Fruit fly (Drosophila melanogaster) whole organism, wandering third instar larva: ENCODE results near the gene CG31463.

Experiments
- Abd-B ChIP-seq: fragments of >200 bp; optimal IDR thresholded peaks from 2 replicates; lab custom pipeline; 2017; ENCODE audit warnings: missing biosample characterization, missing genetic modification characterization
- CG32264 ChIP-seq: fragments of 200-800 bp; sonication (Bioruptor generic); optimal IDR thresholded peaks from 2 replicates; lab custom pipeline; 2016; ENCODE audit warnings: missing biosample characterization, missing genetic modification characterization
- CG9705 ChIP-seq: fragments of 200-800 bp; sonication (Bioruptor generic); optimal IDR thresholded peaks from 2 replicates; lab custom pipeline; 2018; ENCODE audit warnings: missing biosample characterization, mild to moderate bottlenecking, missing genetic modification characterization
- CrebA ChIP-seq: fragments of 200-800 bp; sonication (Bioruptor generic); optimal IDR thresholded peaks from 2 replicates; lab custom pipeline; 2016; ENCODE audit warnings: missing biosample characterization, mild to moderate bottlenecking, missing genetic modification characterization, borderline replicate concordance
- Dfd ChIP-seq: fragments of >200 bp; optimal IDR thresholded peaks from 2 replicates; lab custom pipeline; 2017; ENCODE audit warnings: missing biosample characterization, missing genetic modification characterization
- Dif ChIP-seq: fragments of 200-275, 200-300 bp; sonication (Bioruptor generic); optimal IDR thresholded peaks from 2 replicates; lab custom pipeline; 2018; ENCODE audit warnings: missing biosample characterization, missing genetic modification characterization; ENCODE audit not compliant: partially characterized antibody
- GATAd ChIP-seq: sonication (Bioruptor generic); optimal IDR thresholded peaks from 2 replicates; lab custom pipeline; 2016; ENCODE audit warnings: missing biosample characterization, missing genetic modification characterization
- HLH106 ChIP-seq: fragments of 200-800 bp; optimal IDR thresholded peaks from 3 replicates; lab custom pipeline; 2019; ENCODE audit warnings: missing biosample characterization, mild to moderate bottlenecking, missing genetic modification characterization, moderate library complexity
- Hnf4 ChIP-seq: fragments of 200-800 bp; sonication (Bioruptor generic); optimal IDR thresholded peaks from 2 replicates; lab custom pipeline; 2016; ENCODE audit warnings: missing biosample characterization, mild to moderate bottlenecking, missing genetic modification characterization
- Hr78 ChIP-seq: fragments of >200 bp; optimal IDR thresholded peaks from 2 replicates; lab custom pipeline; 2017; ENCODE audit warnings: missing biosample characterization, missing genetic modification characterization
- Hr83 ChIP-seq: fragments of 200-300 bp; sonication (Bioruptor generic); optimal IDR thresholded peaks from 2 replicates; lab custom pipeline; 2016; ENCODE audit warnings: missing biosample characterization, mild to moderate bottlenecking, missing genetic modification characterization, moderate library complexity; ENCODE audit not compliant: poor library complexity, severe bottlenecking
- Jra ChIP-seq: sonication (Bioruptor generic); optimal IDR thresholded peaks from 2 replicates; lab custom pipeline; 2016; ENCODE audit warnings: missing biosample characterization, missing genetic modification characterization
- Mio ChIP-seq: sonication (Bioruptor generic); optimal IDR thresholded peaks from 2 replicates; lab custom pipeline; 2016; ENCODE audit warnings: missing biosample characterization, missing genetic modification characterization
- Myc ChIP-seq: fragments of >200 bp; optimal IDR thresholded peaks from 2 replicates; lab custom pipeline; 2017
- N ChIP-seq: fragments of >200 bp; optimal IDR thresholded peaks from 2 replicates; lab custom pipeline; 2018; ENCODE audit warnings: missing biosample characterization, missing external identifiers, missing genetic modification characterization
- OdsH ChIP-seq: fragments of 200-800 bp; sonication (Bioruptor generic); optimal IDR thresholded peaks from 2 replicates; lab custom pipeline; 2016; ENCODE audit warnings: missing biosample characterization, mild to moderate bottlenecking, missing genetic modification characterization
- Vsx2 ChIP-seq: fragments of 200-300, 225-300 bp; sonication (Bioruptor generic); optimal IDR thresholded peaks from 2 replicates; lab custom pipeline; 2018; ENCODE audit warnings: missing biosample characterization, missing genetic modification characterization; ENCODE audit not compliant: partially characterized antibody
- br ChIP-seq: fragments of 200-800 bp; sonication (Bioruptor generic); optimal IDR thresholded peaks from 2 replicates; lab custom pipeline; 2016; ENCODE audit warnings: missing biosample characterization, missing genetic modification characterization
- dl ChIP-seq, 2 experiments: fragments of 175-275, 200-275 bp in 1 of 2; fragments of 200-275 bp in 1 of 2; sonication (Bioruptor generic); optimal IDR thresholded peaks; lab custom pipeline; 2018; ENCODE audit warnings: mild to moderate bottlenecking in 2 of 2, missing biosample characterization in 2 of 2, missing genetic modification characterization in 2 of 2, moderate library complexity in 2 of 2; ENCODE audit not compliant: partially characterized antibody in 2 of 2, insufficient read depth in 1 of 2
- dmrt93B ChIP-seq: fragments of 200-800 bp; sonication (Bioruptor generic); optimal IDR thresholded peaks from 2 replicates; lab custom pipeline; 2018; ENCODE audit warnings: missing biosample characterization, mild to moderate bottlenecking, missing genetic modification characterization
- dsf ChIP-seq: sonication (Bioruptor generic); optimal IDR thresholded peaks from 2 replicates; lab custom pipeline; 2016; ENCODE audit warnings: missing biosample characterization, missing genetic modification characterization, borderline replicate concordance
- ey ChIP-seq: fragments of 200-800 bp; sonication (Bioruptor generic); optimal IDR thresholded peaks from 2 replicates; lab custom pipeline; 2016; ENCODE audit warnings: missing biosample characterization, missing genetic modification characterization
- foxo ChIP-seq, 2 experiments: fragments of 200-800 bp; sonication (Bioruptor generic); optimal IDR thresholded peaks; 2 replicates in 1 of 2; 3 replicates in 1 of 2; lab custom pipeline; 2016 to 2017; ENCODE audit warnings: missing biosample characterization in 2 of 2, missing genetic modification characterization in 2 of 2
- fru ChIP-seq: fragments of 200-800 bp; sonication (Bioruptor generic); optimal IDR thresholded peaks from 3 replicates; lab custom pipeline; 2016; ENCODE audit warnings: missing biosample characterization, mild to moderate bottlenecking, missing genetic modification characterization
- h ChIP-seq: fragments of 200-800 bp; sonication (Bioruptor generic); optimal IDR thresholded peaks from 3 replicates; lab custom pipeline; 2016; ENCODE audit warnings: missing biosample characterization, mild to moderate bottlenecking, missing genetic modification characterization
- lola ChIP-seq: fragments of >200 bp; optimal IDR thresholded peaks from 2 replicates; lab custom pipeline; 2017; ENCODE audit warnings: missing biosample characterization, missing genetic modification characterization
- pan ChIP-seq: fragments of >200 bp; optimal IDR thresholded peaks from 2 replicates; lab custom pipeline; 2017
- psq ChIP-seq: fragments of 200-800 bp; sonication (Bioruptor generic); optimal IDR thresholded peaks from 3 replicates; lab custom pipeline; 2017; ENCODE audit warnings: missing biosample characterization, mild to moderate bottlenecking, missing genetic modification characterization, moderate library complexity
- rgr ChIP-seq: fragments of 200-800 bp; sonication (Bioruptor generic); optimal IDR thresholded peaks from 3 replicates; lab custom pipeline; 2016; ENCODE audit warnings: missing biosample characterization, mild to moderate bottlenecking, missing genetic modification characterization
- sage ChIP-seq: fragments of 200-800 bp; sonication (Bioruptor generic); optimal IDR thresholded peaks from 2 replicates; lab custom pipeline; 2016; ENCODE audit warnings: missing biosample characterization, mild to moderate bottlenecking, missing genetic modification characterization
- sv ChIP-seq: fragments of 200-800 bp; sonication (Bioruptor generic); optimal IDR thresholded peaks from 3 replicates; lab custom pipeline; 2016; ENCODE audit warnings: missing biosample characterization, missing genetic modification characterization
- tai ChIP-seq: sonication (Bioruptor generic); optimal IDR thresholded peaks from 2 replicates; lab custom pipeline; 2016; ENCODE audit warnings: missing biosample characterization, missing genetic modification characterization
- usp ChIP-seq: fragments of >200 bp; optimal IDR thresholded peaks from 2 replicates; lab custom pipeline; 2017; ENCODE audit warnings: missing biosample characterization, missing genetic modification characterization

The CG31463 gene

DNA sequence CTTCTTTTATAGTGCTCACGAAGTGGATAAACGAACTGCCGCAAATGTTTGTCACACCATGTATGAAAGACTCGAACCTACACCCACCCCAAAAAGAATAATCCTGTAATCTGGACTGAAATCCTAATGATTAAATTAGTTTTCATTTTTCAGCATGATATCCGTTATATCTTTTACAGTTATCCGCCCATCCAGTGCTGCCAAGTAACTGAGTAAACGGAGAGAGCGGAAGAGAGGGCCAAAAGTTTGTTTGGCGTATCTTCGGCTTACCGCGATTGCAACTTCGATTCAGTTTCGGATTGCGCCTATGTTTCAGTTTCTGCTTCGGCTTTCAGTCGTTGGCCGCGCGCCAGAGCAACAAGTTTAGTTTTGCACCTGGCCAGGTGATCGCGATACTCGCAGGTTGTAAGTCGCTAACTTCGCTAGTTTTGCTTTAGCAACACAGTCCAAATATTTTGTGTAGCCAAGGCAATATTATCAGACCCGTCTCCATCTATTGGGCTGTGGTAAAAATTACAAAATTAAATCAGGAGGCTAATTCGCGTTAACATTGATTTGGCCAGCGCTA, 41.9 kb upstream of the CG31463 start, which contains the start of gene mtg:
TSS of gene mtg (plus strand) at position 332 of the 568 bp plus-strand sequence.
- no peak for TF ChIP-seq fru

- TF ChIP-seq Hnf4 (no peak), fru (no peak)
These were observed 40.6 kb upstream of the CG31463 start for dm6 chr3R:8251532-8251931.

DNA sequence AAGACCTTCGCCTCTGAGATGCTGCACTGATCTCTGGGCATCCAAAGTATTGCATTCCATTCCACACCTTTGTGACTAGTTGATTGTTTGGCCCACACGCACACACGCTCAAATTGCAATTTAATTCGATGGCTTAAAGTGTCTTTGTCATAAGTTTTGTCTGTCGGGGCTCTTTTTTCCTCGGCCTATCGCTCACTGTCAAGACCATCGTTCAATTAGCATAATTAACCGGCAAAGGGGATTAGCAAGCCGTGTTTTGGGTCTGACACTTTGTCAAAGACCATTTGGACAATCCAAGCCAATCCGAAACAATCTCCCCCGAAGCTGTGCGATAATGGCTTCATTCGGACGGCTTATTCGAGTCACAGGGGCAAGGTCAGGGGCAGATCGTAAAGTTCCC, 37.8 kb upstream of the CG31463 start:
- TF ChIP-seq Mio (GFP tag; lab: Kevin White, UChicago), result no peak
- TF ChIP-seq dl (GFP tag; optimal IDR thresholded peaks at IDR 0.05; lab: Kevin White, UChicago; ENCODE audit: insufficient read depth in 1 of 2, partially characterized antibody in 2 of 2), result no peak
- no peak for TF ChIP-seq h (GFP tag; lab: Kevin White, UChicago)
- no peak for TF ChIP-seq rgr (GFP tag; lab: Kevin White, UChicago)
- no peak for TF ChIP-seq dsf
- TF ChIP-seq CG9705 (GFP tag; lab: Kevin White, UChicago), result no peak
- TF ChIP-seq OdsH (GFP tag; lab: Kevin White, UChicago), result no peak
- TF ChIP-seq, all 38 proteins: peak for 0

dm6 chr3R:8256040-8256439, 36.1 kb upstream of the CG31463 start:
- TF ChIP-seq ey (GFP tag; lab: Kevin White, UChicago) (no peak), Vsx2 (GFP tag; lab: Kevin White, UChicago) (no peak), Hr78 (GFP tag; lab: Kevin White, UChicago) (no peak), h (GFP tag; lab: Kevin White, UChicago) (no peak), Dif (GFP tag; lab: Kevin White, UChicago) (no peak), Dfd (GFP tag; lab: Kevin White, UChicago) (no peak), Abd-B (GFP tag; lab: Kevin White, UChicago) (no peak), foxo (GFP tag; optimal IDR thresholded peaks at IDR 0.05; lab: Kevin White, UChicago) (no peak), tai (no peak), dl (GFP tag; optimal IDR thresholded peaks at IDR 0.05; lab: Kevin White, UChicago; ENCODE audit: insufficient read depth in 1 of 2, partially characterized antibody in 2 of 2) (no peak), pan (lab: Kevin White, UChicago) (no peak), CG32264 (GFP tag; lab: Kevin White, UChicago) (no peak), Hnf4 (no peak), HLH106 (tag; lab: Kevin White, UChicago) (no peak), Hr83 (no peak), Jra (GFP tag; lab: Kevin White, UChicago) (no peak), usp (GFP tag; lab: Kevin White, UChicago) (no peak), rgr (GFP tag; lab: Kevin White, UChicago) (no peak)

DNA sequence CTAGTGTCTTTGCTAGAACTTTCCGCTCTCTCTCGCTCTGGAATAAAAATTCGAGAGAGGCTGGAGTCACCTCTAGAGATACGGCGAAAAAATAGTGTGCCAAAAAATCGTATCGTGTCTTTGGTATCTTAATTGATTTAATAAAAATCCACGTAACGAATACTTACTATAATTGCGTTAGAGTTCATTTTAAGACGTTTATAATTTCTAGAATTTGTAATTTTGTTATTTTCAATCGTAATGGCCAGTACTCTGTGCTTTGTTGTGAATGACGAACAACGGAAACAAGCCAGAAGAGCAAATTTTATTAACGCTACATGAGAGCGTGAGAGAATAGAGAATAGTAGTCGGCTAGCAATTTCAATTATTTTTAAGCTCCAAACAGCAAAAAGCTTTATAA, 30.5 kb upstream of the CG31463 start:
- TF ChIP-seq N (GFP tag; lab: Kevin White, UChicago), result no peak
- no peak for TF ChIP-seq foxo (GFP tag; optimal IDR thresholded peaks at IDR 0.05; lab: Kevin White, UChicago)
- peak; percentile 17 for TF ChIP-seq Vsx2 (GFP tag; lab: Kevin White, UChicago)
- TF ChIP-seq pan (lab: Kevin White, UChicago), result no peak

- TF ChIP-seq Abd-B (GFP tag; lab: Kevin White, UChicago), result no peak
- no peak for TF ChIP-seq Hnf4
- TF ChIP-seq OdsH (GFP tag; lab: Kevin White, UChicago), result peak; percentile 73
- TF ChIP-seq br (GFP tag; lab: Kevin White, UChicago), result peak; percentile 49
- no peak for TF ChIP-seq Myc
- peak; percentile 73 for TF ChIP-seq Hr83
- TF ChIP-seq Hr78 (GFP tag; lab: Kevin White, UChicago), result no peak
- TF ChIP-seq lola (GFP tag; lab: Kevin White, UChicago), result no peak
- peak; percentile 77 for TF ChIP-seq psq (GFP tag; lab: Kevin White, UChicago)
- TF ChIP-seq GATAd (GFP tag; lab: Kevin White, UChicago), result peak; percentile 8
- no peak for TF ChIP-seq Dif (GFP tag; lab: Kevin White, UChicago)
- TF ChIP-seq N (GFP tag; lab: Kevin White, UChicago), result no peak
- TF ChIP-seq ey (GFP tag; lab: Kevin White, UChicago), result peak; percentile 69
- no peak for TF ChIP-seq Dfd (GFP tag; lab: Kevin White, UChicago)
- TF ChIP-seq foxo (GFP tag; optimal IDR thresholded peaks at IDR 0.05; lab: Kevin White, UChicago), result peak in 1 of 2 experiments; percentile 89
- TF ChIP-seq dmrt93B (GFP tag; lab: Kevin White, UChicago), result peak; percentile 83
- TF ChIP-seq HLH106 (tag; lab: Kevin White, UChicago), result peak; percentile 87
- peak; percentile 39 for TF ChIP-seq dsf
- TF ChIP-seq rgr (GFP tag; lab: Kevin White, UChicago), result peak; percentile 74
- TF ChIP-seq sage (GFP tag; lab: Kevin White, UChicago), result no peak
- no peak for TF ChIP-seq usp (GFP tag; lab: Kevin White, UChicago)
- TF ChIP-seq sv (GFP tag; lab: Kevin White, UChicago), result peak; percentile 55
- TF ChIP-seq pan (lab: Kevin White, UChicago), result no peak
- TF ChIP-seq fru, result peak; percentile 74
- no peak for TF ChIP-seq tai
- no peak for TF ChIP-seq CrebA (GFP tag; lab: Kevin White, UChicago)
- TF ChIP-seq dl (GFP tag; optimal IDR thresholded peaks at IDR 0.05; lab: Kevin White, UChicago; ENCODE audit: insufficient read depth in 1 of 2, partially characterized antibody in 2 of 2), result no peak
These were observed 27.6 kb upstream of the CG31463 start, which contains the start of the genes RPA1 and Mcm2 for dm6 chr3R:8264302-8265080. Gene RPA1, minus strand, starts transcription at chr3R:8264451. Gene Mcm2, plus strand, starts transcription at chr3R:8264970.
